Fruit fly (Drosophila melanogaster): ENCODE data around the gene knrl.

- TF ChIP-seq Dif (GFP tag; optimal IDR thresholded peaks at IDR 0.05; ENCODE audit: partially characterized antibody) (no peak), Hr78 (GFP tag; optimal IDR thresholded peaks at IDR 0.05) (no peak), Hnf4 (GFP tag; optimal IDR thresholded peaks at IDR 0.05) (no peak), psq (GFP tag; optimal IDR thresholded peaks at IDR 0.05) (no peak)
Observed at dm6 chr3L:20636899-20637298, 16.4 kb upstream of the knrl start, which contains the start of gene CG13251.

Measured in whole organism, wandering third instar larva.